Fruit fly (Drosophila melanogaster) whole organism, wandering third instar larva: ENCODE measurements around the gene IntS2.

Experiments
- Mio ChIP-seq: sonication (Bioruptor generic); optimal IDR thresholded peaks from 2 replicates; lab custom pipeline; 2016; ENCODE audit warnings: missing biosample characterization, missing genetic modification characterization
- dsf ChIP-seq: sonication (Bioruptor generic); optimal IDR thresholded peaks from 2 replicates; lab custom pipeline; 2016; ENCODE audit warnings: missing biosample characterization, missing genetic modification characterization, borderline replicate concordance
- lola ChIP-seq: fragments of >200 bp; optimal IDR thresholded peaks from 2 replicates; lab custom pipeline; 2017; ENCODE audit warnings: missing biosample characterization, missing genetic modification characterization
- pan ChIP-seq: fragments of >200 bp; optimal IDR thresholded peaks from 2 replicates; lab custom pipeline; 2017

- TF ChIP-seq Mio (GFP tag; lab: Kevin White, UChicago) (no peak), dsf (GFP tag; lab: Kevin White, UChicago) (no peak), lola (GFP tag; lab: Kevin White, UChicago) (no peak), pan (lab: Kevin White, UChicago) (no peak)
Measured at dm6 chrX:17651998-17652738, 4.5 kb downstream of the IntS2 start, which contains the start of gene RhoGAPp190.
